Worm (Caenorhabditis elegans): ENCODE measurements around the gene Y43F8B.2.

The Y43F8B.2 gene

ce11 chrV:19533010-19533409, at the start of gene Y43F8B.2:
Gene Y43F8B.2 (minus strand): TSS chrV:19533110.
- no peak for TF ChIP-seq dmd-9 (GFP tag; IDR thresholded peaks at IDR 0.05)
- TF ChIP-seq nhr-237 (tag; optimal IDR thresholded peaks at IDR 0.05) = no peak
- TF ChIP-seq madf-5 (GFP tag; IDR thresholded peaks at IDR 0.05) = no peak
- TF ChIP-seq mes-2 (tag; optimal IDR thresholded peaks at IDR 0.05; ENCODE audit: poor library complexity, severe bottlenecking) = no peak
- no peak for TF ChIP-seq nhr-42 (GFP tag; IDR thresholded peaks at IDR 0.05)
- TF ChIP-seq spr-1 (tag; optimal IDR thresholded peaks at IDR 0.05) = no peak
- TF ChIP-seq F49E8.2 (tag; optimal IDR thresholded peaks at IDR 0.05; ENCODE audit: borderline replicate concordance) = no peak
- TF ChIP-seq dmd-6 (GFP tag; IDR thresholded peaks at IDR 0.05) = no peak
- TF ChIP-seq nhr-11 (tag; optimal IDR thresholded peaks at IDR 0.05) = no peak
- no peak for TF ChIP-seq aha-1 (tag)
- TF ChIP-seq lim-7 (GFP tag; IDR thresholded peaks at IDR 0.05) = no peak
- TF ChIP-seq nhr-111 (GFP tag; optimal IDR thresholded peaks at IDR 0.05) = no peak
- TF ChIP-seq ctbp-1 (GFP tag; IDR thresholded peaks at IDR 0.05) = no peak
- TF ChIP-seq Y5F2A.4 (GFP tag; optimal IDR thresholded peaks at IDR 0.05) = no peak
- TF ChIP-seq T26A8.4 (GFP tag; IDR thresholded peaks at IDR 0.05) = no peak

ce11 chrV:19582256-19582655, 49.3 kb upstream of the Y43F8B.2 start:
- TF ChIP-seq aha-1 (tag) (peak; percentile 78), hlh-11 (tag; optimal IDR thresholded peaks at IDR 0.05) (no peak)

- no peak for TF ChIP-seq lir-3 (tag; optimal IDR thresholded peaks at IDR 0.05)
- TF ChIP-seq gei-8 (GFP tag; optimal IDR thresholded peaks at IDR 0.05) = no peak
- no peak for TF ChIP-seq set-16 (GFP tag; IDR thresholded peaks at IDR 0.05)
- no peak for TF ChIP-seq ceh-20 (GFP tag; IDR thresholded peaks at IDR 0.05)
- TF ChIP-seq mxl-2 (GFP tag; conservative IDR thresholded peaks at IDR 0.05) = no peak
- no peak for TF ChIP-seq fkh-10 (GFP tag; optimal IDR thresholded peaks at IDR 0.05)
- no peak for TF ChIP-seq attf-4 (tag; optimal IDR thresholded peaks at IDR 0.05)
- TF ChIP-seq lsy-2 (tag; optimal IDR thresholded peaks at IDR 0.05) = no peak
Observed at ce11 chrV:19579509-19579908, 46.6 kb upstream of the Y43F8B.2 start.

- TF ChIP-seq ZK337.2 (GFP tag; IDR thresholded peaks at IDR 0.05) = no peak
- no peak for TF ChIP-seq madf-5 (GFP tag; IDR thresholded peaks at IDR 0.05)
- TF ChIP-seq unc-39 (tag; optimal IDR thresholded peaks at IDR 0.05) = no peak
- no peak for TF ChIP-seq php-3 (GFP tag; IDR thresholded peaks at IDR 0.05)
- TF ChIP-seq dve-1 (tag; optimal IDR thresholded peaks at IDR 0.05; ENCODE audit: insufficient read depth) = no peak
Observed at ce11 chrV:19570102-19570501, 37.2 kb upstream of the Y43F8B.2 start.

- TF ChIP-seq set-16 (GFP tag; IDR thresholded peaks at IDR 0.05) = no peak
- no peak for TF ChIP-seq ceh-62 (tag; optimal IDR thresholded peaks at IDR 0.05)
- no peak for TF ChIP-seq cey-2 (tag; optimal IDR thresholded peaks at IDR 0.05; ENCODE audit: borderline replicate concordance, insufficient read depth)
- no peak for TF ChIP-seq dve-1 (tag; optimal IDR thresholded peaks at IDR 0.05; ENCODE audit: insufficient read depth)
- TF ChIP-seq T20F7.1 (GFP tag; optimal IDR thresholded peaks at IDR 0.05) = no peak
- no peak for TF ChIP-seq dmd-9 (GFP tag; IDR thresholded peaks at IDR 0.05)
- TF ChIP-seq zfp-3 (GFP tag; conservative IDR thresholded peaks at IDR 0.05) = no peak
- TF ChIP-seq F44E2.7 (GFP tag; IDR thresholded peaks at IDR 0.05) = no peak
Observed at ce11 chrV:19565082-19565481, 32.2 kb upstream of the Y43F8B.2 start, which contains the start of gene kcnl-1. Gene kcnl-1 (plus strand): TSS chrV:19565382.
